Fruit fly (Drosophila melanogaster) whole organism, embryonic: ENCODE data around the gene CG42329.
A peak's percentile ranks its signal among the peaks of the same experiment; 100 is the strongest.

Experiments used
- Atf3 ChIP-seq: fragments of 200-800 bp; sonication (Bioruptor generic); optimal IDR thresholded peaks from 3 replicates; lab custom pipeline; 2016; ENCODE audit warnings: missing biosample characterization, missing genetic modification characterization
- CG10274 ChIP-seq: fragments of 200-800 bp; sonication (Bioruptor generic); optimal IDR thresholded peaks from 3 replicates; lab custom pipeline; 2017; ENCODE audit warnings: missing biosample characterization, mild to moderate bottlenecking, missing genetic modification characterization
- CG10366 ChIP-seq: fragments of 200-800 bp; sonication (Bioruptor generic); IDR thresholded peaks from 2 replicates; pipeline ENCODE4 v1.3.6; 2022; ENCODE audit warnings: missing biosample characterization, missing genetic modification characterization
- CG10462 ChIP-seq: fragments of 200-800 bp; sonication (Bioruptor generic); optimal IDR thresholded peaks from 2 replicates; lab custom pipeline; 2016; ENCODE audit warnings: missing biosample characterization, missing genetic modification characterization
- CG11696 ChIP-seq: fragments of 200-800 bp; sonication (Bioruptor generic); IDR thresholded peaks from 2 replicates; pipeline ENCODE4 v1.3.6; 2022; ENCODE audit warnings: missing biosample characterization, missing genetic modification characterization
- CG13287 ChIP-seq: fragments of 200-800 bp; sonication (Bioruptor generic); IDR thresholded peaks from 2 replicates; pipeline ENCODE4 v1.3.6; 2022; ENCODE audit warnings: missing biosample characterization, missing genetic modification characterization; ENCODE audit not compliant: partially characterized antibody
- CG15011 ChIP-seq: fragments of 200-800 bp; sonication (Bioruptor generic); optimal IDR thresholded peaks from 3 replicates; lab custom pipeline; 2018; ENCODE audit warnings: missing biosample characterization, mild to moderate bottlenecking, missing genetic modification characterization
- CG16863 ChIP-seq: fragments of 200-800 bp; sonication (Bioruptor generic); optimal IDR thresholded peaks from 3 replicates; lab custom pipeline; 2016; ENCODE audit warnings: missing biosample characterization, missing genetic modification characterization
- CG17361 ChIP-seq: fragments of 200-800 bp; sonication (Bioruptor generic); IDR thresholded peaks from 3 replicates; pipeline ENCODE4 v1.3.6; 2022; ENCODE audit warnings: missing biosample characterization, missing genetic modification characterization
- CG18011 ChIP-seq: fragments of 200-800 bp; sonication (Bioruptor generic); optimal IDR thresholded peaks from 2 replicates; lab custom pipeline; 2017; ENCODE audit warnings: missing biosample characterization, missing genetic modification characterization, mild to moderate bottlenecking, moderate library complexity, missing genotype
- CG1832 ChIP-seq: fragments of 200-800 bp; sonication (Bioruptor generic); optimal IDR thresholded peaks from 2 replicates; lab custom pipeline; 2017; ENCODE audit warnings: missing biosample characterization, mild to moderate bottlenecking, missing genetic modification characterization, inconsistent platforms
- CG2116 ChIP-seq: fragments of 200-800 bp; sonication (Bioruptor generic); optimal IDR thresholded peaks from 3 replicates; lab custom pipeline; 2018; ENCODE audit warnings: missing biosample characterization, mild to moderate bottlenecking, missing genetic modification characterization
- CG2678 ChIP-seq: fragments of 200-800 bp; sonication (Bioruptor generic); optimal IDR thresholded peaks from 3 replicates; lab custom pipeline; 2019; ENCODE audit warnings: missing biosample characterization, mild to moderate bottlenecking, missing genetic modification characterization, moderate library complexity
- CG31388 ChIP-seq: fragments of 200-800 bp; sonication (Bioruptor generic); optimal IDR thresholded peaks from 2 replicates; lab custom pipeline; 2016; ENCODE audit warnings: missing biosample characterization, missing genetic modification characterization
- CG3407 ChIP-seq: fragments of 200-800 bp; sonication (Bioruptor generic); optimal IDR thresholded peaks from 2 replicates; lab custom pipeline; 2018; ENCODE audit warnings: missing biosample characterization, mild to moderate bottlenecking, missing genetic modification characterization
- CG6765 ChIP-seq: fragments of 200-800 bp; sonication (Bioruptor generic); optimal IDR thresholded peaks from 3 replicates; lab custom pipeline; 2017; ENCODE audit warnings: missing biosample characterization, mild to moderate bottlenecking, missing genetic modification characterization
- CG9876 ChIP-seq: fragments of 200-800 bp; sonication (Bioruptor generic); optimal IDR thresholded peaks from 2 replicates; lab custom pipeline; 2016; ENCODE audit warnings: missing biosample characterization, missing genetic modification characterization
- CG9932 ChIP-seq: fragments of 200-800 bp; sonication (Bioruptor generic); IDR thresholded peaks from 2 replicates; pipeline ENCODE4 v1.3.6; 2022; ENCODE audit warnings: missing biosample characterization, missing genetic modification characterization
- Chrac-16 ChIP-seq: fragments of 200-800 bp; sonication (Bioruptor generic); optimal IDR thresholded peaks from 3 replicates; lab custom pipeline; 2016; ENCODE audit warnings: missing biosample characterization, missing genetic modification characterization
- Dek ChIP-seq: fragments of 200-800 bp; sonication (Bioruptor generic); optimal IDR thresholded peaks from 3 replicates; lab custom pipeline; 2019; ENCODE audit warnings: missing biosample characterization, mild to moderate bottlenecking, missing genetic modification characterization, moderate library complexity
- Doc2 ChIP-seq: fragments of 200-800 bp; sonication (Bioruptor generic); IDR thresholded peaks from 2 replicates; pipeline ENCODE4 v1.3.6; 2022; ENCODE audit warnings: missing biosample characterization, missing genetic modification characterization
- E2f1 ChIP-seq: fragments of 200-800 bp; sonication (Bioruptor generic); IDR thresholded peaks from 2 replicates; pipeline ENCODE4 v1.3.6; 2022; ENCODE audit warnings: missing biosample characterization, missing genetic modification characterization
- Ets65A ChIP-seq: fragments of 200-800 bp; sonication (Bioruptor generic); peaks from one replicate; lab custom pipeline; 2016; ENCODE audit warnings: missing biosample characterization, missing genetic modification characterization
- Fer2 ChIP-seq: fragments of 200-800 bp; sonication (Bioruptor generic); optimal IDR thresholded peaks from 2 replicates; lab custom pipeline; 2018; ENCODE audit warnings: missing biosample characterization, mild to moderate bottlenecking, missing genetic modification characterization, moderate library complexity
- Hsf ChIP-seq: fragments of 200-800 bp; sonication (Bioruptor generic); optimal IDR thresholded peaks from 3 replicates; lab custom pipeline; 2016; ENCODE audit warnings: missing biosample characterization, missing genetic modification characterization
- Med ChIP-seq: fragments of 200-800 bp; sonication (Bioruptor generic); peaks from one replicate; lab custom pipeline; 2016; ENCODE audit warnings: missing biosample characterization, missing genetic modification characterization, mild to moderate bottlenecking, inconsistent platforms, moderate library complexity
- Mrtf ChIP-seq: fragments of 200-800 bp; sonication (Bioruptor generic); IDR thresholded peaks from 3 replicates; pipeline ENCODE4 v1.3.6; 2022; ENCODE audit warnings: missing biosample characterization, missing genetic modification characterization
- Nf-YC ChIP-seq: fragments of 200-800 bp; optimal IDR thresholded peaks from 3 replicates; lab custom pipeline; 2019; ENCODE audit warnings: missing biosample characterization, mild to moderate bottlenecking, missing genetic modification characterization, moderate library complexity
- Opbp ChIP-seq: fragments of 200-800 bp; sonication (Bioruptor generic); IDR thresholded peaks from 3 replicates; pipeline ENCODE4 v1.3.6; 2022; ENCODE audit warnings: missing biosample characterization, missing genetic modification characterization; ENCODE audit not compliant: partially characterized antibody
- Poxn ChIP-seq: fragments of 200-800 bp; sonication (Bioruptor generic); IDR thresholded peaks from 2 replicates; pipeline ENCODE4 v1.3.6; 2022; ENCODE audit warnings: missing biosample characterization, missing genetic modification characterization
- abd-A ChIP-seq: fragments of 200-800 bp; sonication (Bioruptor generic); optimal IDR thresholded peaks from 3 replicates; lab custom pipeline; 2019; ENCODE audit warnings: missing biosample characterization, mild to moderate bottlenecking, missing genetic modification characterization, moderate library complexity
- btn ChIP-seq: fragments of 200-800 bp; sonication (Bioruptor generic); optimal IDR thresholded peaks from 2 replicates; lab custom pipeline; 2016; ENCODE audit warnings: missing biosample characterization, missing genetic modification characterization
- da ChIP-seq: fragments of 200-800 bp; sonication (Bioruptor generic); optimal IDR thresholded peaks from 2 replicates; lab custom pipeline; 2016; ENCODE audit warnings: missing biosample characterization, missing genetic modification characterization
- dan ChIP-seq: fragments of 200-800 bp; sonication (Bioruptor generic); IDR thresholded peaks from 2 replicates; pipeline ENCODE4 v1.3.6; 2022; ENCODE audit warnings: missing biosample characterization, missing genetic modification characterization
- danr ChIP-seq: fragments of 200-800 bp; sonication (Bioruptor generic); IDR thresholded peaks from 2 replicates; pipeline ENCODE4 v1.3.6; 2022; ENCODE audit warnings: missing biosample characterization, missing genetic modification characterization
- eyg ChIP-seq: fragments of 200-800 bp; sonication (Bioruptor generic); optimal IDR thresholded peaks from 3 replicates; lab custom pipeline; 2016; ENCODE audit warnings: missing biosample characterization, missing genetic modification characterization
- gsb ChIP-seq: fragments of 200-800 bp; sonication (Bioruptor generic); IDR thresholded peaks from 2 replicates; pipeline ENCODE4 v1.3.6; 2022; ENCODE audit warnings: missing biosample characterization, missing genetic modification characterization
- gsb-n ChIP-seq: fragments of 200-800 bp; sonication (Bioruptor generic); optimal IDR thresholded peaks from 3 replicates; lab custom pipeline; 2018; ENCODE audit warnings: missing biosample characterization, mild to moderate bottlenecking, missing genetic modification characterization
- kah ChIP-seq: fragments of 200-800 bp; sonication (Bioruptor generic); optimal IDR thresholded peaks from 2 replicates; lab custom pipeline; 2018; ENCODE audit warnings: missing biosample characterization, mild to moderate bottlenecking, missing genetic modification characterization
- knrl ChIP-seq: fragments of 200-800 bp; sonication (Bioruptor generic); IDR thresholded peaks from 3 replicates; pipeline ENCODE4 v1.3.6; 2022; ENCODE audit warnings: missing biosample characterization, missing genetic modification characterization; ENCODE audit not compliant: partially characterized antibody
- mirr ChIP-seq: fragments of 200-800 bp; sonication (Bioruptor generic); optimal IDR thresholded peaks from 3 replicates; lab custom pipeline; 2018; ENCODE audit warnings: missing biosample characterization, mild to moderate bottlenecking, missing genetic modification characterization
- nerfin-1 ChIP-seq: fragments of 200-800 bp; sonication (Bioruptor generic); optimal IDR thresholded peaks from 3 replicates; lab custom pipeline; 2019; ENCODE audit warnings: missing biosample characterization, mild to moderate bottlenecking, missing genetic modification characterization, moderate library complexity
- nerfin-2 ChIP-seq: fragments of 200-800 bp; sonication (Bioruptor generic); IDR thresholded peaks from 2 replicates; pipeline ENCODE4 v1.3.6; 2022; ENCODE audit warnings: missing biosample characterization, missing genetic modification characterization; ENCODE audit not compliant: partially characterized antibody
- phol ChIP-seq: fragments of 200-800 bp; sonication (Bioruptor generic); optimal IDR thresholded peaks from 3 replicates; lab custom pipeline; 2018; ENCODE audit warnings: missing biosample characterization, mild to moderate bottlenecking, missing genetic modification characterization, moderate library complexity
- row ChIP-seq: fragments of 200-800 bp; sonication (Bioruptor generic); IDR thresholded peaks from 3 replicates; pipeline ENCODE4 v1.3.6; 2022; ENCODE audit warnings: missing biosample characterization, missing genetic modification characterization
- sens ChIP-seq: fragments of 200-800 bp; sonication (Bioruptor generic); peaks from one replicate; lab custom pipeline; 2016; ENCODE audit warnings: missing biosample characterization, missing genetic modification characterization
- sim ChIP-seq: fragments of 200-800 bp; sonication (Bioruptor generic); IDR thresholded peaks from 2 replicates; pipeline ENCODE4 v1.3.6; 2022; ENCODE audit warnings: missing biosample characterization, missing genetic modification characterization
- sr ChIP-seq: fragments of 200-800 bp; sonication (Bioruptor generic); IDR thresholded peaks from 3 replicates; pipeline ENCODE4 v1.3.6; 2022; ENCODE audit warnings: missing biosample characterization, missing genetic modification characterization
- sug ChIP-seq: fragments of 200-800 bp; optimal IDR thresholded peaks from 2 replicates; lab custom pipeline; 2019; ENCODE audit warnings: missing biosample characterization, mild to moderate bottlenecking, missing genetic modification characterization, moderate library complexity
- vnd ChIP-seq: fragments of 200-800 bp; sonication (Bioruptor generic); IDR thresholded peaks from 3 replicates; pipeline ENCODE4 v1.3.6; 2022; ENCODE audit warnings: missing biosample characterization, missing genetic modification characterization; ENCODE audit not compliant: partially characterized antibody

Gene CG42329

dm6 chr2L:1201396-1201837 lies 17.7 kb upstream of the CG42329 start (continued):
- TF ChIP-seq Doc2 (GFP tag; lab: Robert Waterston, UW) (no peak), da (GFP tag; lab: Kevin White, UChicago) (no peak), Chrac-16 (GFP tag; lab: Kevin White, UChicago) (no peak), dan (GFP tag; lab: Robert Waterston, UW) (no peak), CG10462 (GFP tag; lab: Kevin White, UChicago) (no peak), eyg (no peak), CG13287 (GFP tag; lab: Robert Waterston, UW) (no peak), phol (tag; lab: Kevin White, UChicago) (no peak), CG15011 (GFP tag; lab: Kevin White, UChicago) (no peak), Opbp (GFP tag; lab: Robert Waterston, UW) (no peak), sr (GFP tag; lab: Robert Waterston, UW) (no peak), CG3407 (GFP tag; lab: Kevin White, UChicago) (no peak), knrl (GFP tag; lab: Robert Waterston, UW) (no peak), sug (tag; lab: Kevin White, UChicago) (peak; percentile 26), gsb-n (tag; lab: Kevin White, UChicago) (no peak), nerfin-1 (tag; lab: Kevin White, UChicago) (no peak), sens (GFP tag; lab: Kevin White, UChicago) (no peak)

dm6 chr2L:1202445-1202844 lies 16.6 kb upstream of the CG42329 start:
- TF ChIP-seq nerfin-1 (tag; lab: Kevin White, UChicago) (no peak), CG10274 (GFP tag; lab: Kevin White, UChicago) (no peak), CG9876 (GFP tag; lab: Kevin White, UChicago) (no peak), CG2116 (GFP tag; lab: Kevin White, UChicago) (no peak), nerfin-2 (GFP tag; lab: Robert Waterston, UW) (no peak), CG11696 (GFP tag; lab: Robert Waterston, UW) (peak; percentile 52), CG6765 (GFP tag; lab: Kevin White, UChicago) (no peak), Atf3 (GFP tag; lab: Kevin White, UChicago) (no peak), Poxn (GFP tag; lab: Robert Waterston, UW) (0 out of 2 replicates have a peak, but pooled peaks have one; percentile 14), row (0 out of 3 replicates have a peak, but pooled peaks have one; percentile 11), gsb (no peak), Med (GFP tag; lab: Kevin White, UChicago) (peak; percentile 15), Fer2 (tag; lab: Kevin White, UChicago) (no peak), CG18011 (GFP tag; lab: Kevin White, UChicago) (no peak), CG2678 (tag; lab: Kevin White, UChicago) (no peak), Hsf (GFP tag; lab: Kevin White, UChicago) (no peak), kah (GFP tag; lab: Kevin White, UChicago) (no peak), Nf-YC (tag; lab: Kevin White, UChicago) (no peak), Dek (no peak), CG16863 (GFP tag; lab: Kevin White, UChicago) (no peak), Ets65A (GFP tag; lab: Kevin White, UChicago) (peak; percentile 51), CG9932 (GFP tag; lab: Robert Waterston, UW) (peak; percentile 8; the same call in 1 of the 2 replicates), mirr (GFP tag; lab: Kevin White, UChicago) (no peak), E2f1 (GFP tag; lab: Robert Waterston, UW) (no peak), CG1832 (no peak), Mrtf (GFP tag; lab: Robert Waterston, UW) (no peak), vnd (GFP tag; lab: Robert Waterston, UW) (no peak), danr (GFP tag; lab: Robert Waterston, UW) (no peak), btn (GFP tag; lab: Kevin White, UChicago) (no peak), abd-A (no peak), CG10366 (GFP tag; lab: Robert Waterston, UW) (no peak), sim (GFP tag; lab: Robert Waterston, UW) (no peak), CG31388 (GFP tag; lab: Kevin White, UChicago) (no peak), CG17361 (no peak)
